Fruit fly (Drosophila melanogaster): ENCODE results near the gene Hsp70Bc.
"Not testable (repeated sequence)": the region's sequence is repeated elsewhere in the genome, so short reads cannot be mapped to it uniquely, and the experiment has no call there.

Gene Hsp70Bc

DNA sequence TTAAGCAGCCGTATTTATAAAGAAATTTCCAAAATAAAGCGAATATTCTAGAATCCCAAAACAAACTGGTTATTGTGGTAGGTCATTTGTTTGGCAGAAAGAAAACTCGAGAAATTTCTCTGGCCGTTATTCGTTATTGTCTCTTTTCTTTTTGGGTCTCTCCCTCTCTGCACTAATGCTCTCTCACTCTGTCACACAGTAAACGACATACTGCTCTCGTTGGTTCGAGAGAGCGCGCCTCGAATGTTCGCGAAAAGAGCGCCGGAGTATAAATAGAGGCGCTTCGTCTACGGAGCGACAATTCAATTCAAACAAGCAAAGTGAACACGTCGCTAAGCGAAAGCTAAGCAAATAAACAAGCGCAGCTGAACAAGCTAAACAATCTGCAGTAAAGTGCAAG lies at the start of gene Hsp70Bc:
Gene Hsp70Bc, plus strand, starts transcription at position 301 of the 400 bp plus-strand sequence.
- TF ChIP-seq CTCF, CG8478 (optimal IDR thresholded peaks at IDR 0.05): not testable (repeated sequence)

DNA sequence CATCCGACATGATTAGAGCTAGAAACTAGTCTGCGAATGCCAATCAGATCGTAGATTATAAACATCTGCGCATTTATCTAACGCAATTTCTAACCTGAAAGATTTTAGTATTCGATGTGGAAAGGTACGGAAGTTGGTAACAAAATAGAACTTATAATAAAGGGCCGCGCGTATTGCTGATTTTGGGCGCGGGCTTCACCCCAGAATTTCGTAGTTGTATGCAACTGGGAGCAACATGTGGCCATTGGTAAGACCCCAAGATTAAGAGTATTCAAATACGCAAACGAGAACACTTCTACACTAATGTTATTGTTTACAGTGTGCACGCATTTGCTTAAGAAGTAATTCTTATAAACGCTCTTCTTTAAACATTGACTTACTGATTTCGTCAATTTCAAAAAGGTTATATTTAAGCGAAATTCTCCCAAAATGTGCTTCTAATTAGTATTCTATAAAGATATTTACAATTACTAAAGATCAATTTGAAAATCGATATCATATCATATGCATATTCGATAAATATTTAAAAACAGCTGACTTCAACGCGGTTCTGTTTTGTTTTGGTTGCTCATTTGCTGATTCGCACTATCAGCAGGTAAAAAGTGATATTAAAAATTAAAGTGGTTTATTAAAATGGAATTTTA lies 48.9 kb upstream of the Hsp70Bc start, which contains the start of the genes CG5961 and Polr3C:
Gene CG5961, minus strand, starts transcription at position 416 of the 644 bp plus-strand sequence.
Gene Polr3C, plus strand, starts transcription at position 536 of the 644 bp plus-strand sequence.
- no peak for TF ChIP-seq CTCF (optimal IDR thresholded peaks at IDR 0.05)
- no peak for TF ChIP-seq CG8478 (optimal IDR thresholded peaks at IDR 0.05)

DNA sequence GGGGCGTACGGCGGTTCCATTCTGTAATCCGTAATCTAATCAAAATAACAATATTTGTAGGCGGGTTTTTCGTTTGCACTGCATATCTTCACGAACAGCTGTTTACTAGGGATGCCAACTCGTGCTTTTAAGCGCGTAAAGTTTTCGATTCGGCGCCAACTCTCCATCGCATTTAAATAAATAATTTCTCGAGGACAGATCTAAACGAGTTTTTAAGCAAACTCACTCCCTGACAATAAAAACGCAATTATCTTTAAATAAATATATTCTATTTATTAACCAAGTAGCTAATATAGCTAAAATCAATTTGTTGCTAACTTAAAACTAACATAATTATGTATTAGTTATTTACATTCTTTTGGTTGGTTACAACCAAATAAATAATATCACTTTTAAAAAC lies 43.7 kb upstream of the Hsp70Bc start, which contains the start of gene CG5608:
Gene CG5608, minus strand, starts transcription at position 101 of the 400 bp plus-strand sequence.
- not testable (repeated sequence) for TF ChIP-seq CTCF, CG8478 (optimal IDR thresholded peaks at IDR 0.05)

DNA sequence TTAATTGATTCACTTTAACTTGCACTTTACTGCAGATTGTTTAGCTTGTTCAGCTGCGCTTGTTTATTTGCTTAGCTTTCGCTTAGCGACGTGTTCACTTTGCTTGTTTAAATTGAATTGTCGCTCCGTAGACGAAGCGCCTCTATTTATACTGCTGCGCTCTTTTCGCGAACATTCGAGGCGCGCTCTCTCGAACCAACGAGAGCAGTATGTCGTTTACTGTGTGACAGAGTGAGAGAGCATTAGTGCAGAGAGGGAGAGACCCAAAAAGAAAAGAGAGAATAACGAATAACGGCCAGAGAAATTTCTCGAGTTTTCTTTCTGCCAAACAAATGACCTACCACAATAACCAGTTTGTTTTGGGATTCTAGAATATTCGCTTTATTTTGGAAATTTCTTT lies 41.2 kb upstream of the Hsp70Bc start, which contains the start of gene Hsp70Ba:
Gene Hsp70Ba, minus strand, starts transcription at position 102 of the 400 bp plus-strand sequence.
- TF ChIP-seq CTCF, CG8478 (optimal IDR thresholded peaks at IDR 0.05): not testable (repeated sequence)

DNA sequence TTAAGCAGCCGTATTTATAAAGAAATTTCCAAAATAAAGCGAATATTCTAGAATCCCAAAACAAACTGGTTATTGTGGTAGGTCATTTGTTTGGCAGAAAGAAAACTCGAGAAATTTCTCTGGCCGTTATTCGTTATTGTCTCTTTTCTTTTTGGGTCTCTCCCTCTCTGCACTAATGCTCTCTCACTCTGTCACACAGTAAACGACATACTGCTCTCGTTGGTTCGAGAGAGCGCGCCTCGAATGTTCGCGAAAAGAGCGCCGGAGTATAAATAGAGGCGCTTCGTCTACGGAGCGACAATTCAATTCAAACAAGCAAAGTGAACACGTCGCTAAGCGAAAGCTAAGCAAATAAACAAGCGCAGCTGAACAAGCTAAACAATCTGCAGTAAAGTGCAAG lies 6.7 kb upstream of the Hsp70Bc start, which contains the start of gene Hsp70Bbb:
Gene Hsp70Bbb, plus strand, starts transcription at position 301 of the 400 bp plus-strand sequence.
- TF ChIP-seq CG8478, CTCF (optimal IDR thresholded peaks at IDR 0.05): not testable (repeated sequence)

DNA sequence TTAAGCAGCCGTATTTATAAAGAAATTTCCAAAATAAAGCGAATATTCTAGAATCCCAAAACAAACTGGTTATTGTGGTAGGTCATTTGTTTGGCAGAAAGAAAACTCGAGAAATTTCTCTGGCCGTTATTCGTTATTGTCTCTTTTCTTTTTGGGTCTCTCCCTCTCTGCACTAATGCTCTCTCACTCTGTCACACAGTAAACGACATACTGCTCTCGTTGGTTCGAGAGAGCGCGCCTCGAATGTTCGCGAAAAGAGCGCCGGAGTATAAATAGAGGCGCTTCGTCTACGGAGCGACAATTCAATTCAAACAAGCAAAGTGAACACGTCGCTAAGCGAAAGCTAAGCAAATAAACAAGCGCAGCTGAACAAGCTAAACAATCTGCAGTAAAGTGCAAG lies 3.4 kb upstream of the Hsp70Bc start, which contains the start of gene Hsp70Bb:
Gene Hsp70Bb, plus strand, starts transcription at position 301 of the 400 bp plus-strand sequence.
- not testable (repeated sequence) for TF ChIP-seq CTCF, CG8478 (optimal IDR thresholded peaks at IDR 0.05)

DNA sequence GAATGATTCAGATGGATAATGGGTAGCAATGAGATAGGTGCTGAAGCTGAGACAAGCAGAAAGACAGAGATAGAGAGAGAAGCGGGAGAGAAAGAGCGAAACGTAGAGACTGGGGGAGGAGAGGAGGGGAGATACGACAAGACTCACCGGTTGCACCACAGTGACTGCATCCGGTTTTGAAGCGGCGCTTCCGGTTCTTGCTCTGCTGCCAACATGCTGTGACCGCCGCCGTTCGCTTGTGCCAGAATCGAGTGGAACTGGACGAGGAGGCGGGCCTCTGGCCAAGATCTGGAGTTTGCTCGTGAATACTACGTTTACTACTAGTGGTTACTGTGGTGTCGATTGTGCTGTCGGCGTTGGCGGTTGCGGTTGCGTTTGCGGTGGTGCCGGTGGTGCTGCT lies 6.1 kb downstream of the Hsp70Bc start:
- TF ChIP-seq CTCF (optimal IDR thresholded peaks at IDR 0.05) (no peak), CG8478 (optimal IDR thresholded peaks at IDR 0.05) (no peak)

DNA sequence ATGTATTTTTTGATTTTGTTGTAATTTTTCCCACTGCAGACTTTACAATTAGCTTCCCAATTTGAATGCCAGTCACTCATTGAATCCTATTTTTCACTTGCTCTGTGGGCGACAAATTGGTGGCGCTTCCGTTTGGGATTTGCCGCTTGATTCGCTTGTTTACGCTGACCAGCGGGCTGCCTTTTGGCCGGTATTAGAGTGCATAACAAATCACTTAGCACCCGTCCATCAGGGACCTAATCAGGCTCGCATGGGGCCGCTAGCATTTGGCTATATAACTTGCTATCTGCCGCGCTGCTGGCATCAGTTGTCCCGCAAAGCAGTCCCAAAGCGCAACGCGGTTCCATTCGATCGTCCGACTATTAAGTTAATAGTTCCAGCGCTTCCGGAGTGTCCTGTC lies 17.0 kb downstream of the Hsp70Bc start, which contains the start of gene Hug:
Gene Hug, plus strand, starts transcription at position 301 of the 400 bp plus-strand sequence.
- TF ChIP-seq CG8478 (optimal IDR thresholded peaks at IDR 0.05) (no peak), CTCF (optimal IDR thresholded peaks at IDR 0.05) (no peak)

DNA sequence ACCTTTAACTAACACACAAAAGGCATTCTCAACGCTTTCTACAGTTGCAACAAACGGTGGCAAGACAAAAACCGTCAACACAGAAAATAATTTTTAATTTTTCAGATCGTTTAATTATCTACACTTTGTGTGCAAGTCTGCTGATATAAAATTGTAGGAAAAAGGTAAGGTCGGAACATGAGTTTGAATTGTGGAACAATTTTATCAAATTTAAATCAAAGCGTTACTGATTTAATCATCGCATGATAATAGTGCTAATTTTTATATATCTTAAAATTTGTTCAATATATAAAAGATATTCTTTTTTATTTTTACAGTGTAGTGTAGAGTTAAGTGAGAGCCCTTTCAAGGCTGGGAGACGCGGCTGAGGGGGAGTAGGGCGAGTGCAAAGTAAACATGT lies 34.1 kb downstream of the Hsp70Bc start:
- no peak for TF ChIP-seq CG8478 (optimal IDR thresholded peaks at IDR 0.05)

DNA sequence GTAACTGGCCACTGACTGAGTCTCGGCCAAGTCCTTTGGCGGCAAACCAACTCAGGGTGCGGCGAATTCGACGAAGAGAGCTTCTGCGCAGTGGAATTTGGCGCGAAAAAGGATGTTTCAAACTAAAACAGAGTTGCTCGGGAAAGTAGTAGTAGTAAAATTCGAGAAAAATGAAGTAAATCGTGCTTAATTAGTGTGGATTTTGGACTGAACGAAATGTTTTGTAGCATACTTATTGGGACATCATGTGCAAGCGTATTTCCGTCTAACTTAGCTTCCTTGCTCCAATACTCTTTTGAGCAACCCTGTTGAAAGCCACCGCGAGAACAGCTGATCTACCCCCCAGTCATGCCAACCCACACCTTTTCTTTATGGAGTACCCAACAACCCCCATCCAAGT lies 39.4 kb downstream of the Hsp70Bc start, which contains the start of gene Octbeta3R:
Gene Octbeta3R, minus strand, starts transcription at position 1 of the 400 bp plus-strand sequence.
- TF ChIP-seq CTCF (optimal IDR thresholded peaks at IDR 0.05) (no peak), CG8478 (optimal IDR thresholded peaks at IDR 0.05) (no peak)
